Worm (Caenorhabditis elegans) whole organism, early embryonic: ENCODE results near the gene C53A3.1.
"Not testable (repeated sequence)": the region's sequence is repeated elsewhere in the genome, so short reads cannot be mapped to it uniquely, and the experiment has no call there.

Experiments used
- B0310.2 ChIP-seq: sonication (generic microtip); optimal IDR thresholded peaks from 2 replicates; lab custom pipeline; 2016; ENCODE audit warnings: mild to moderate bottlenecking, missing genetic modification characterization, missing compliant biosample characterization
- F13C5.2 ChIP-seq: sonication (generic microtip); optimal IDR thresholded peaks from 2 replicates; lab custom pipeline; 2017; ENCODE audit warnings: mild to moderate bottlenecking, missing genetic modification characterization, inconsistent platforms, missing compliant biosample characterization
- aly-1 ChIP-seq: sonication (generic microtip); optimal IDR thresholded peaks from 2 replicates; lab custom pipeline; 2016; ENCODE audit warnings: missing genetic modification characterization, missing compliant biosample characterization
- ama-1 ChIP-seq: fragments of 150-350 bp; optimal IDR thresholded peaks from 2 replicates; lab custom pipeline; 2014
- ceh-13 ChIP-seq: fragments of 200-800 bp; sonication (Bioruptor generic); optimal IDR thresholded peaks from 2 replicates; lab custom pipeline; 2018; ENCODE audit warnings: mild to moderate bottlenecking, missing genetic modification characterization, missing compliant biosample characterization
- ceh-36 ChIP-seq: sonication (generic microtip); optimal IDR thresholded peaks from 2 replicates; lab custom pipeline; 2016; ENCODE audit warnings: missing genetic modification characterization, inconsistent platforms, missing compliant biosample characterization
- ets-7 ChIP-seq: sonication (generic microtip); optimal IDR thresholded peaks from 2 replicates; lab custom pipeline; 2016; ENCODE audit warnings: missing genotype, missing genetic modification characterization, missing compliant biosample characterization
- flt-1 ChIP-seq: fragments of 200-800 bp; sonication (Bioruptor generic); IDR thresholded peaks from 2 replicates; pipeline ENCODE4 v1.3.6; 2022; ENCODE audit warnings: missing genetic modification characterization, missing compliant biosample characterization
- hmbx-1 ChIP-seq: sonication (generic microtip); optimal IDR thresholded peaks from 2 replicates; lab custom pipeline; 2016; ENCODE audit warnings: mild to moderate bottlenecking, missing genetic modification characterization, missing compliant biosample characterization
- hmg-4 ChIP-seq: fragments of 200-800 bp; sonication (Bioruptor generic); optimal IDR thresholded peaks from 2 replicates; lab custom pipeline; 2018; ENCODE audit warnings: mild to moderate bottlenecking, missing genetic modification characterization, missing compliant biosample characterization
- hnd-1 ChIP-seq: sonication (generic microtip); optimal IDR thresholded peaks from 2 replicates; lab custom pipeline; 2016; ENCODE audit warnings: missing genetic modification characterization, missing compliant biosample characterization
- pes-1 ChIP-seq: fragments of 200-800 bp; sonication (Bioruptor generic); IDR thresholded peaks from 2 replicates; pipeline ENCODE4 v1.3.6; 2022; ENCODE audit warnings: missing genetic modification reagents, missing genetic modification characterization, missing compliant biosample characterization
- scrt-1 ChIP-seq: fragments of 200-800 bp; sonication (Bioruptor generic); IDR thresholded peaks from 2 replicates; pipeline ENCODE4 v1.3.6; 2022; ENCODE audit warnings: missing genetic modification characterization, missing compliant biosample characterization
- sea-1 ChIP-seq: fragments of 200-800 bp; sonication (Bioruptor generic); conservative IDR thresholded peaks from 2 replicates; pipeline ENCODE4 v1.3.6; 2022; ENCODE audit warnings: missing genetic modification characterization, missing compliant biosample characterization
- tbx-11 ChIP-seq: fragments of 200-800 bp; sonication (Bioruptor generic); IDR thresholded peaks from 2 replicates; pipeline ENCODE4 v1.3.6; 2022; ENCODE audit warnings: missing genetic modification characterization, missing compliant biosample characterization
- tbx-37 ChIP-seq: fragments of 200-800 bp; sonication (Bioruptor generic); conservative IDR thresholded peaks from 2 replicates; pipeline ENCODE4 v1.3.6; 2022; ENCODE audit warnings: missing genetic modification reagents, missing genetic modification characterization, missing compliant biosample characterization
- tra-4 ChIP-seq: sonication (generic microtip); optimal IDR thresholded peaks from 2 replicates; lab custom pipeline; 2017; ENCODE audit warnings: missing genetic modification characterization, missing compliant biosample characterization

The C53A3.1 gene

ce11 chrV:5756193-5756592, 3.8 kb downstream of the C53A3.1 start, which contains the start of gene C53A3.3:
Gene C53A3.3 (plus strand): TSS chrV:5756493.
- TF ChIP-seq flt-1 (GFP tag; lab: Robert Waterston, UW) (no peak), sea-1 (GFP tag; lab: Robert Waterston, UW) (no peak), tbx-37 (GFP tag; lab: Robert Waterston, UW) (no peak), tbx-11 (GFP tag; lab: Robert Waterston, UW) (no peak), hmg-4 (GFP tag; lab: Kevin White, UChicago) (no peak), hmbx-1 (no peak), B0310.2 (tag; lab: Kevin White, UChicago) (no peak), ceh-13 (GFP tag; lab: Kevin White, UChicago) (no peak), scrt-1 (GFP tag; lab: Robert Waterston, UW) (no peak), ets-7 (tag; lab: Kevin White, UChicago) (no peak), hnd-1 (tag; lab: Kevin White, UChicago) (no peak), ceh-36 (tag; lab: Kevin White, UChicago) (no peak), tra-4 (tag; lab: Kevin White, UChicago) (no peak), ama-1 (no peak)

ce11 chrV:5755203-5755693, 4.8 kb downstream of the C53A3.1 start, which contains the start of gene K09H11.11:
Gene K09H11.11 (minus strand): TSS chrV:5755253.
- not testable (repeated sequence) for TF ChIP-seq ets-7 (tag; lab: Kevin White, UChicago); tbx-37 (GFP tag; lab: Robert Waterston, UW); ceh-36 (tag; lab: Kevin White, UChicago)

- no peak for TF ChIP-seq B0310.2 (tag; lab: Kevin White, UChicago)
- no peak for TF ChIP-seq aly-1 (tag; lab: Kevin White, UChicago)
- TF ChIP-seq hmg-4 (GFP tag; lab: Kevin White, UChicago), result no peak
- no peak for TF ChIP-seq tbx-11 (GFP tag; lab: Robert Waterston, UW)
- no peak for TF ChIP-seq hnd-1 (tag; lab: Kevin White, UChicago)
- no peak for TF ChIP-seq hmbx-1
- TF ChIP-seq ceh-36 (tag; lab: Kevin White, UChicago), result no peak
- TF ChIP-seq ets-7 (tag; lab: Kevin White, UChicago), result no peak
- TF ChIP-seq tbx-37 (GFP tag; lab: Robert Waterston, UW), result no peak
- TF ChIP-seq sea-1 (GFP tag; lab: Robert Waterston, UW), result no peak
Observed at ce11 chrV:5753432-5753831, 6.6 kb downstream of the C53A3.1 start, which contains the start of gene pgph-1. Gene pgph-1 (minus strand): TSS chrV:5753532.

ce11 chrV:5747519-5747918, 12.5 kb downstream of the C53A3.1 start, which contains the start of gene acds-10:
Gene acds-10 (plus strand): TSS chrV:5747819.
- no peak for TF ChIP-seq ceh-36 (tag; lab: Kevin White, UChicago)

- TF ChIP-seq hnd-1 (tag; lab: Kevin White, UChicago), result no peak
- no peak for TF ChIP-seq ceh-13 (GFP tag; lab: Kevin White, UChicago)
- TF ChIP-seq aly-1 (tag; lab: Kevin White, UChicago), result no peak
- TF ChIP-seq hmbx-1, result no peak
Observed at ce11 chrV:5746237-5746636, 13.8 kb downstream of the C53A3.1 start.

- no peak for TF ChIP-seq ceh-13 (GFP tag; lab: Kevin White, UChicago)
- no peak for TF ChIP-seq scrt-1 (GFP tag; lab: Robert Waterston, UW)
- TF ChIP-seq sea-1 (GFP tag; lab: Robert Waterston, UW), result no peak
- TF ChIP-seq hnd-1 (tag; lab: Kevin White, UChicago), result no peak
- TF ChIP-seq hmg-4 (GFP tag; lab: Kevin White, UChicago), result no peak
- TF ChIP-seq ceh-36 (tag; lab: Kevin White, UChicago), result no peak
- no peak for TF ChIP-seq tbx-37 (GFP tag; lab: Robert Waterston, UW)
- no peak for TF ChIP-seq F13C5.2 (tag; lab: Kevin White, UChicago)
- TF ChIP-seq flt-1 (GFP tag; lab: Robert Waterston, UW), result no peak
Observed at ce11 chrV:5741237-5741636, 18.8 kb downstream of the C53A3.1 start.

- TF ChIP-seq pes-1 (GFP tag; lab: Robert Waterston, UW), result no peak
- TF ChIP-seq ets-7 (tag; lab: Kevin White, UChicago), result no peak
- no peak for TF ChIP-seq tbx-11 (GFP tag; lab: Robert Waterston, UW)
- no peak for TF ChIP-seq hnd-1 (tag; lab: Kevin White, UChicago)
- no peak for TF ChIP-seq scrt-1 (GFP tag; lab: Robert Waterston, UW)
- TF ChIP-seq ceh-36 (tag; lab: Kevin White, UChicago), result no peak
- TF ChIP-seq tbx-37 (GFP tag; lab: Robert Waterston, UW), result no peak
- TF ChIP-seq ama-1, result no peak
- TF ChIP-seq B0310.2 (tag; lab: Kevin White, UChicago), result no peak
- no peak for TF ChIP-seq hmg-4 (GFP tag; lab: Kevin White, UChicago)
- no peak for TF ChIP-seq F13C5.2 (tag; lab: Kevin White, UChicago)
- no peak for TF ChIP-seq sea-1 (GFP tag; lab: Robert Waterston, UW)
Observed at ce11 chrV:5739438-5739837, 20.6 kb downstream of the C53A3.1 start.

ce11 chrV:5736068-5736467, 24.0 kb downstream of the C53A3.1 start, which contains the start of gene K09H11.6:
Gene K09H11.6 (minus strand): TSS chrV:5736168.
- TF ChIP-seq hmg-4 (GFP tag; lab: Kevin White, UChicago) (no peak), tra-4 (tag; lab: Kevin White, UChicago) (no peak), hmbx-1 (no peak), ets-7 (tag; lab: Kevin White, UChicago) (no peak), pes-1 (GFP tag; lab: Robert Waterston, UW) (no peak), F13C5.2 (tag; lab: Kevin White, UChicago) (no peak), scrt-1 (GFP tag; lab: Robert Waterston, UW) (no peak), ceh-13 (GFP tag; lab: Kevin White, UChicago) (no peak)
